Worm (Caenorhabditis elegans): ENCODE results near the gene C18F10.2.

DNA sequence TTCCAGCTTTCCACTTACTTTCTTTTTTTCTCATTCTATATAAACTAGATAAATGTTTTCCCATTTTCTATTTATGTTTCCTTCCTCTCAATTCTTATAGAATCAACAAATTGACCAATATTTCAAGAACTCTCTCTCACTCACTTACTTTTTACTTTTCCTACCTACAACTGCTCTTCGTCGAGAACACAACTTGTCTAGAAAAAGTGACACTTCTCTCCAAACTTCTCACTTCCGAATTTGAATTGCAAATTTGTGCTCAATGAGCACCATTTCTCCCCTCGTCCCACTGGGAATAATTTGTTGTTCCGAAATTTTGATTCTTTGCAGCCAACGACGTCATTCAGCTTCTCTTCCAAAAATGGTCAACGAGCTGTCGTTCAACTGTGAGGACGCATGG, 25.2 kb downstream of the C18F10.2 start, which contains the start of gene F47D12.3:
- TF ChIP-seq fos-1 (tag; optimal IDR thresholded peaks at IDR 0.05): no peak
- no peak for TF ChIP-seq nhr-28 (tag; optimal IDR thresholded peaks at IDR 0.05)
- TF ChIP-seq ztf-11 (tag; optimal IDR thresholded peaks at IDR 0.05): no peak
- no peak for TF ChIP-seq zag-1 (tag; optimal IDR thresholded peaks at IDR 0.05)
- no peak for TF ChIP-seq snpc-4 (tag; optimal IDR thresholded peaks at IDR 0.05)
- TF ChIP-seq lin-15B (tag; optimal IDR thresholded peaks at IDR 0.05): no peak
- TF ChIP-seq pha-4 (tag; optimal IDR thresholded peaks at IDR 0.05): no peak
- TF ChIP-seq pqm-1 (tag; optimal IDR thresholded peaks at IDR 0.05): no peak
- peak; percentile 27 for TF ChIP-seq lin-39 (tag; optimal IDR thresholded peaks at IDR 0.05)
- TF ChIP-seq sea-2 (GFP tag; optimal IDR thresholded peaks at IDR 0.05): no peak
- no peak for TF ChIP-seq nhr-11 (tag; optimal IDR thresholded peaks at IDR 0.05)
- no peak for TF ChIP-seq aly-2 (tag; optimal IDR thresholded peaks at IDR 0.05)
